Fruit fly (Drosophila melanogaster) whole organism: ENCODE results near the gene Tsp29Fb.

Experiments
- CG8478 ChIP-seq: fragments of >200 bp; optimal IDR thresholded peaks from 2 replicates; lab custom pipeline; 2018; ENCODE audit warnings: inconsistent platforms
- Dll ChIP-seq: fragments of >200 bp; optimal IDR thresholded peaks from 2 replicates; lab custom pipeline; 2017
- EcR ChIP-seq, 2 experiments: fragments of >200 bp; optimal IDR thresholded peaks; 2 replicates each; lab custom pipeline; 2017; ENCODE audit warnings: missing biosample characterization in 2 of 2, missing genetic modification characterization in 2 of 2, missing genetic modification reagents in 2 of 2
- pan ChIP-seq: fragments of >200 bp; optimal IDR thresholded peaks from 2 replicates; lab custom pipeline; 2017
- psq ChIP-seq: fragments of >200 bp; optimal IDR thresholded peaks from 2 replicates; lab custom pipeline; 2017
- usp ChIP-seq: fragments of >200 bp; optimal IDR thresholded peaks from 2 replicates; lab custom pipeline; 2017; ENCODE audit warnings: missing biosample characterization, missing genetic modification characterization, mixed read lengths

dm6 chr2L:8952194-8953037, 15.2 kb downstream of the Tsp29Fb start:
- TF ChIP-seq pan (lab: Kevin White, UChicago) (peak; percentile 71), psq (lab: Kevin White, UChicago) (no peak), Dll (lab: Kevin White, UChicago) (no peak), EcR (GFP tag; optimal IDR thresholded peaks at IDR 0.05; lab: Kevin White, UChicago) (no peak), CG8478 (no peak), usp (GFP tag; lab: Kevin White, UChicago) (no peak)
